Worm (Caenorhabditis elegans) whole organism, young adult: ENCODE data around the gene C18H7.7.

Experiments
- F23B12.7 ChIP-seq: sonication (generic microtip); optimal IDR thresholded peaks from 2 replicates; lab custom pipeline; 2017; ENCODE audit warnings: missing genetic modification characterization, mild to moderate bottlenecking, missing compliant biosample characterization, antibody characterized with exemption, moderate library complexity; ENCODE audit not compliant: insufficient read depth
- Y53G8AR.9 ChIP-seq: fragments of 200-800 bp; sonication (Bioruptor generic); conservative IDR thresholded peaks from 2 replicates; pipeline ENCODE4 v1.3.6; 2022; ENCODE audit warnings: missing genetic modification reagents, missing genetic modification characterization, missing compliant biosample characterization
- Y79H2A.3 ChIP-seq: fragments of 200-800 bp; sonication (Bioruptor generic); conservative IDR thresholded peaks from 2 replicates; pipeline ENCODE4 v1.3.6; 2022; ENCODE audit warnings: missing genetic modification reagents, missing genetic modification characterization, missing compliant biosample characterization
- ZK185.1 ChIP-seq: sonication (generic microtip); optimal IDR thresholded peaks from 2 replicates; lab custom pipeline; 2016; ENCODE audit warnings: mild to moderate bottlenecking, missing genetic modification characterization, missing compliant biosample characterization; ENCODE audit not compliant: poor library complexity, severe bottlenecking
- him-1 ChIP-seq: sonication (generic microtip); optimal IDR thresholded peaks from 2 replicates; lab custom pipeline; 2016; ENCODE audit warnings: missing genotype, missing genetic modification reagents, missing genetic modification characterization, missing compliant biosample characterization
- lag-1 ChIP-seq: fragments of 200-800 bp; sonication (Bioruptor generic); IDR thresholded peaks from 2 replicates; pipeline ENCODE4 v1.3.6; 2022; ENCODE audit warnings: missing genetic modification reagents, missing genetic modification characterization, missing compliant biosample characterization
- lin-35 ChIP-seq, 3 experiments: fragments of 150-350 bp in 2 of 3; sonication (generic microtip) in 1 of 3; optimal IDR thresholded peaks; 2 replicates each; lab custom pipeline; 2014 to 2018; ENCODE audit warnings: missing biosample characterization in 3 of 3, missing genetic modification characterization in 3 of 3, missing genetic modification reagents in 3 of 3
- mcd-1 ChIP-seq: fragments of 200-800 bp; sonication (Bioruptor generic); IDR thresholded peaks from 2 replicates; pipeline ENCODE4 v1.3.6; 2022; ENCODE audit warnings: missing genetic modification reagents, missing genetic modification characterization, missing compliant biosample characterization

- TF ChIP-seq Y53G8AR.9 (GFP tag; lab: Robert Waterston, UW) (no peak), him-1 (no peak), ZK185.1 (no peak), mcd-1 (GFP tag; lab: Robert Waterston, UW) (no peak), F23B12.7 (no peak), Y79H2A.3 (GFP tag; lab: Robert Waterston, UW) (no peak), lag-1 (GFP tag; lab: Robert Waterston, UW) (no peak), lin-35 (GFP tag; optimal IDR thresholded peaks at IDR 0.05; lab: Kevin White, UChicago) (no peak)
Measured at ce11 chrIV:622989-623388, 26.8 kb upstream of the C18H7.7 start.
